Worm (Caenorhabditis elegans): ENCODE data around the gene R05D3.12.

R05D3.12 gene

DNA sequence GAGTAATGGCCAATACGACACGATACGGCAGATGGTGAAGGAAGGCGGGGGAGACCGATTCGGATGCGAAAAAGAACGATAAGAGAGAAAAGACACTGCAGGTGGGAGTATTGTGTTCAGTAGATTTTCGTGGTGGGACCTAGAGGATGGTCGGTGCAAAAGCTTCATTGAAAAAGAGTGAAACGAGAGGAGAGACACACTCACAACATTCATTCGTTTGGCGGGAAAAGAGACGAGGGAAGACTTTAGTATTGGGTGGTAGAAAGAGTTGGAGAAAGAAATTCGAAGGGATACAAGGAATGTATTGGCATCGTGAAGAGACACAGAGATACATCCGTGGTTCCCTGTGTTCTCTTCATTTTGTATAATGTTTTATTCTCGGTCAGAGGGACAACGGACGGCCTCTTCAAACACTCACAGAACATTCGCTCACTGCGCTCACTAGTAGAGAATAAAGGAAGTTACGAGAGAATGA is 24.3 kb upstream of the R05D3.12 start (continued):
- peak; percentile 65; the same call in 1 of the 2 replicates for TF ChIP-seq ekl-4 (GFP tag; IDR thresholded peaks at IDR 0.05)
- peak; percentile 54 for TF ChIP-seq madf-10 (tag; optimal IDR thresholded peaks at IDR 0.05)
- TF ChIP-seq aptf-3 (GFP tag; IDR thresholded peaks at IDR 0.05), result no peak
- TF ChIP-seq dpl-1 (GFP tag; optimal IDR thresholded peaks at IDR 0.05), result peak; percentile 31
- TF ChIP-seq nhr-80 (tag; optimal IDR thresholded peaks at IDR 0.05), result peak; percentile 78
- TF ChIP-seq B0261.1 (tag; optimal IDR thresholded peaks at IDR 0.05), result no peak
- TF ChIP-seq bed-1 (GFP tag; IDR thresholded peaks at IDR 0.05), result no peak
- TF ChIP-seq egrh-3 (GFP tag; IDR thresholded peaks at IDR 0.05), result 0 out of 2 replicates have a peak, but pooled peaks have one; percentile 16
- no peak for TF ChIP-seq atf-7 (tag; optimal IDR thresholded peaks at IDR 0.05)
- peak; percentile 39 for TF ChIP-seq somi-1 (GFP tag; optimal IDR thresholded peaks at IDR 0.05)
- TF ChIP-seq nfya-2 (GFP tag; IDR thresholded peaks at IDR 0.05), result no peak
- TF ChIP-seq rec-8 (tag; optimal IDR thresholded peaks at IDR 0.05), result no peak
- TF ChIP-seq rpc-1 (optimal IDR thresholded peaks at IDR 0.05), result no peak
- TF ChIP-seq rpc-1 (tag; optimal IDR thresholded peaks at IDR 0.05), result no peak
- TF ChIP-seq attf-3 (GFP tag; conservative IDR thresholded peaks at IDR 0.05), result 0 out of 2 replicates have a peak, but pooled peaks have one; percentile 21
- no peak for TF ChIP-seq cebp-1 (GFP tag; IDR thresholded peaks at IDR 0.05)
- TF ChIP-seq cebp-1 (tag; optimal IDR thresholded peaks at IDR 0.05), result peak; percentile 77
- TF ChIP-seq hsf-1 (GFP tag; IDR thresholded peaks at IDR 0.05), result no peak; the same call in 1 of the 2 replicates
- peak; percentile 80; the same call in 1 of the 2 replicates for TF ChIP-seq hmg-1.2 (GFP tag; IDR thresholded peaks at IDR 0.05)
- TF ChIP-seq B0019.2 (GFP tag; conservative IDR thresholded peaks at IDR 0.05), result no peak
- TF ChIP-seq Y95B8A.8 (GFP tag; IDR thresholded peaks at IDR 0.05), result no peak
- TF ChIP-seq ama-1 (optimal IDR thresholded peaks at IDR 0.05), result peak; percentile 32
- TF ChIP-seq ama-1 (GFP tag; optimal IDR thresholded peaks at IDR 0.05), result no peak
- TF ChIP-seq die-1 (tag; optimal IDR thresholded peaks at IDR 0.05), result peak; percentile 22
- TF ChIP-seq K12H6.12 (tag; optimal IDR thresholded peaks at IDR 0.05), result peak; percentile 73
- TF ChIP-seq tbp1 (GFP tag; optimal IDR thresholded peaks at IDR 0.05), result no peak
- peak; percentile 12 for TF ChIP-seq snpc-1.3 (tag; optimal IDR thresholded peaks at IDR 0.05; ENCODE audit: insufficient read depth)
- no peak for TF ChIP-seq hrde-1 (tag; optimal IDR thresholded peaks at IDR 0.05; ENCODE audit: borderline replicate concordance)
- TF ChIP-seq unc-62 (GFP tag; optimal IDR thresholded peaks at IDR 0.05), result no peak
- TF ChIP-seq T07F8.4 (tag; optimal IDR thresholded peaks at IDR 0.05), result no peak
- TF ChIP-seq gei-17 (GFP tag; optimal IDR thresholded peaks at IDR 0.05), result peak; percentile 8
- TF ChIP-seq egl-44 (GFP tag; IDR thresholded peaks at IDR 0.05), result 0 out of 2 replicates have a peak, but pooled peaks have one; percentile 25
- TF ChIP-seq lsl-1 (GFP tag; optimal IDR thresholded peaks at IDR 0.05), result no peak
- no peak for TF ChIP-seq pbrm-1 (GFP tag; IDR thresholded peaks at IDR 0.05)
- 0 out of 2 replicates have a peak, but pooled peaks have one; percentile 40 for TF ChIP-seq Y53G8AR.9 (GFP tag; conservative IDR thresholded peaks at IDR 0.05)
- TF ChIP-seq zfh-2 (GFP tag; conservative IDR thresholded peaks at IDR 0.05), result peak; percentile 43; the same call in 1 of the 2 replicates
- peak; percentile 65 for TF ChIP-seq ceh-27 (GFP tag; optimal IDR thresholded peaks at IDR 0.05)
- peak; percentile 26 for TF ChIP-seq snpc-3.4 (tag; optimal IDR thresholded peaks at IDR 0.05)
- peak; percentile 34 for TF ChIP-seq repo-1 (tag; optimal IDR thresholded peaks at IDR 0.05)
- TF ChIP-seq F22D6.2 (tag; optimal IDR thresholded peaks at IDR 0.05), result no peak
- no peak for TF ChIP-seq F49E8.2 (tag; optimal IDR thresholded peaks at IDR 0.05; ENCODE audit: insufficient read depth)
- TF ChIP-seq Y67H2A.10 (GFP tag; conservative IDR thresholded peaks at IDR 0.05), result no peak
- TF ChIP-seq ceh-91 (GFP tag; IDR thresholded peaks at IDR 0.05), result no peak
- no peak for TF ChIP-seq C17E4.6 (GFP tag; IDR thresholded peaks at IDR 0.05)
- no peak for TF ChIP-seq akir-1 (GFP tag; optimal IDR thresholded peaks at IDR 0.05)
- TF ChIP-seq tlf-1 (GFP tag; optimal IDR thresholded peaks at IDR 0.05), result peak; percentile 2
- no peak for TF ChIP-seq K11D2.4 (GFP tag; IDR thresholded peaks at IDR 0.05)
- TF ChIP-seq ZK185.1 (tag; optimal IDR thresholded peaks at IDR 0.05; ENCODE audit: poor library complexity, severe bottlenecking), result peak; percentile 53
